Fruit fly (Drosophila melanogaster) whole organism, embryonic: ENCODE measurements around the gene CG42578.

Experiments used
- Abd-B ChIP-seq: fragments of 200-800 bp; sonication (Bioruptor generic); optimal IDR thresholded peaks from 2 replicates; lab custom pipeline; 2018; ENCODE audit warnings: missing biosample characterization, mild to moderate bottlenecking, missing genetic modification characterization, moderate library complexity
- Blimp-1 ChIP-seq: fragments of 200-800 bp; sonication (Bioruptor generic); optimal IDR thresholded peaks from 3 replicates; lab custom pipeline; 2018; ENCODE audit warnings: missing biosample characterization, missing genetic modification characterization, mild to moderate bottlenecking, moderate library complexity, missing genetic modification reagents
- CG11456 ChIP-seq: fragments of 200-800 bp; sonication (Bioruptor generic); IDR thresholded peaks from 3 replicates; pipeline ENCODE4 v1.3.6; 2022; ENCODE audit warnings: missing biosample characterization, missing genetic modification characterization
- CG11696 ChIP-seq: fragments of 200-800 bp; sonication (Bioruptor generic); IDR thresholded peaks from 2 replicates; pipeline ENCODE4 v1.3.6; 2022; ENCODE audit warnings: missing biosample characterization, missing genetic modification characterization
- CG14667 ChIP-seq: fragments of 200-800 bp; sonication (Bioruptor generic); IDR thresholded peaks from 2 replicates; pipeline ENCODE4 v1.3.6; 2022; ENCODE audit warnings: missing biosample characterization, missing genetic modification characterization
- CG17612 ChIP-seq: fragments of 200-800 bp; sonication (Bioruptor generic); IDR thresholded peaks from 2 replicates; pipeline ENCODE4 v1.3.6; 2022; ENCODE audit warnings: missing biosample characterization, missing genetic modification characterization
- CG18011 ChIP-seq: fragments of 200-800 bp; sonication (Bioruptor generic); optimal IDR thresholded peaks from 2 replicates; lab custom pipeline; 2017; ENCODE audit warnings: missing biosample characterization, missing genetic modification characterization, mild to moderate bottlenecking, moderate library complexity, missing genotype
- CG2199 ChIP-seq: fragments of 200-800 bp; sonication (Bioruptor generic); IDR thresholded peaks from 3 replicates; pipeline ENCODE4 v1.3.6; 2022; ENCODE audit warnings: missing biosample characterization, missing genetic modification characterization
- CG2678 ChIP-seq: fragments of 200-800 bp; sonication (Bioruptor generic); optimal IDR thresholded peaks from 3 replicates; lab custom pipeline; 2019; ENCODE audit warnings: missing biosample characterization, mild to moderate bottlenecking, missing genetic modification characterization, moderate library complexity
- CG2875 ChIP-seq: fragments of 200-800 bp; sonication (Bioruptor generic); optimal IDR thresholded peaks from 2 replicates; lab custom pipeline; 2017; ENCODE audit warnings: missing biosample characterization, mild to moderate bottlenecking, missing genetic modification characterization, missing genetic modification reagents
- CG33213 ChIP-seq: fragments of 200-800 bp; sonication (Bioruptor generic); optimal IDR thresholded peaks from 3 replicates; lab custom pipeline; 2016; ENCODE audit warnings: missing biosample characterization, missing genetic modification characterization
- CG4617 ChIP-seq: fragments of 200-800 bp; sonication (Bioruptor generic); optimal IDR thresholded peaks from 3 replicates; lab custom pipeline; 2016; ENCODE audit warnings: missing biosample characterization, missing genetic modification characterization, borderline replicate concordance
- CG6175 ChIP-seq: fragments of 200-800 bp; sonication (Bioruptor generic); IDR thresholded peaks from 3 replicates; pipeline ENCODE4 v1.3.6; 2022; ENCODE audit warnings: missing biosample characterization, missing genetic modification characterization
- CG8924 ChIP-seq: fragments of 200-800 bp; optimal IDR thresholded peaks from 3 replicates; lab custom pipeline; 2019; ENCODE audit warnings: missing biosample characterization, mild to moderate bottlenecking, missing genetic modification characterization, moderate library complexity
- CG8944 ChIP-seq: fragments of 200-800 bp; sonication (Bioruptor generic); optimal IDR thresholded peaks from 3 replicates; lab custom pipeline; 2016; ENCODE audit warnings: missing biosample characterization, missing genetic modification characterization
- CkIIα-i1 ChIP-seq: fragments of 200-800 bp; sonication (Bioruptor generic); IDR thresholded peaks from 2 replicates; pipeline ENCODE4 v1.3.6; 2022; ENCODE audit warnings: missing biosample characterization, missing genetic modification characterization
- CrebB ChIP-seq: fragments of 200-800 bp; sonication (Bioruptor generic); optimal IDR thresholded peaks from 3 replicates; lab custom pipeline; 2018; ENCODE audit warnings: missing biosample characterization, mild to moderate bottlenecking, missing genetic modification characterization
- Dad ChIP-seq: fragments of 200-800 bp; sonication (Bioruptor generic); optimal IDR thresholded peaks from 3 replicates; lab custom pipeline; 2016; ENCODE audit warnings: missing biosample characterization, missing genetic modification characterization
- Dbx ChIP-seq: fragments of 200-800 bp; sonication (Bioruptor generic); IDR thresholded peaks from 3 replicates; pipeline ENCODE4 v1.3.6; 2022; ENCODE audit warnings: missing biosample characterization, missing genetic modification characterization
- Dek ChIP-seq: fragments of 200-800 bp; sonication (Bioruptor generic); optimal IDR thresholded peaks from 3 replicates; lab custom pipeline; 2019; ENCODE audit warnings: missing biosample characterization, mild to moderate bottlenecking, missing genetic modification characterization, moderate library complexity
- Fer2 ChIP-seq: fragments of 200-800 bp; sonication (Bioruptor generic); optimal IDR thresholded peaks from 2 replicates; lab custom pipeline; 2018; ENCODE audit warnings: missing biosample characterization, mild to moderate bottlenecking, missing genetic modification characterization, moderate library complexity
- Fer3 ChIP-seq: fragments of 200-800 bp; sonication (Bioruptor generic); optimal IDR thresholded peaks from 2 replicates; lab custom pipeline; 2018; ENCODE audit warnings: missing biosample characterization, mild to moderate bottlenecking, missing genetic modification characterization, moderate library complexity
- H15 ChIP-seq: fragments of 200-800 bp; sonication (Bioruptor generic); IDR thresholded peaks from 3 replicates; pipeline ENCODE4 v1.3.6; 2022; ENCODE audit warnings: missing biosample characterization, missing genetic modification characterization
- HHEX ChIP-seq: fragments of 200-800 bp; sonication (Bioruptor generic); optimal IDR thresholded peaks from 3 replicates; lab custom pipeline; 2017; ENCODE audit warnings: missing biosample characterization, mild to moderate bottlenecking, missing genetic modification characterization, missing genetic modification reagents
- HLH3B ChIP-seq: fragments of 200-800 bp; sonication (Bioruptor generic); IDR thresholded peaks from 2 replicates; pipeline ENCODE4 v1.3.6; 2022; ENCODE audit warnings: missing biosample characterization, missing genetic modification characterization
- Hmx ChIP-seq: fragments of 200-800 bp; sonication (Bioruptor generic); optimal IDR thresholded peaks from 2 replicates; lab custom pipeline; 2016; ENCODE audit warnings: missing biosample characterization, missing genetic modification characterization
- Hr51 ChIP-seq, 2 experiments: fragments of 200-800 bp; sonication (Bioruptor generic); optimal IDR thresholded peaks; 2 replicates in 1 of 2; 3 replicates in 1 of 2; lab custom pipeline; 2016 to 2018; ENCODE audit warnings: missing biosample characterization in 2 of 2, missing genetic modification characterization in 2 of 2, mild to moderate bottlenecking in 1 of 2, moderate library complexity in 1 of 2
- Lpt ChIP-seq: fragments of >200 bp; optimal IDR thresholded peaks from 2 replicates; lab custom pipeline; 2018; ENCODE audit warnings: missing biosample characterization, missing genetic modification characterization
- Six4 ChIP-seq: fragments of 200-800 bp; sonication (Bioruptor generic); optimal IDR thresholded peaks from 2 replicates; lab custom pipeline; 2016; ENCODE audit warnings: missing biosample characterization, missing genetic modification characterization
- ash1 ChIP-seq: fragments of 200-800 bp; sonication (Bioruptor generic); optimal IDR thresholded peaks from 2 replicates; lab custom pipeline; 2018; ENCODE audit warnings: missing biosample characterization, mild to moderate bottlenecking, missing genetic modification characterization
- bigmax ChIP-seq: fragments of 200-800 bp; sonication (Bioruptor generic); optimal IDR thresholded peaks from 2 replicates; lab custom pipeline; 2018; ENCODE audit warnings: missing biosample characterization, mild to moderate bottlenecking, missing genetic modification characterization
- croc ChIP-seq: fragments of 200-800 bp; sonication (Bioruptor generic); conservative IDR thresholded peaks from 3 replicates; pipeline ENCODE4 v1.3.6; 2022; ENCODE audit warnings: missing biosample characterization, missing genetic modification characterization
- dpn ChIP-seq, 2 experiments: fragments of 200-800 bp; sonication (Bioruptor generic); optimal IDR thresholded peaks; 3 replicates each; lab custom pipeline; 2016; ENCODE audit warnings: missing biosample characterization in 2 of 2, missing genetic modification characterization in 2 of 2
- gcm ChIP-seq: fragments of 200-800 bp; sonication (Bioruptor generic); optimal IDR thresholded peaks from 2 replicates; lab custom pipeline; 2019; ENCODE audit warnings: missing biosample characterization, mild to moderate bottlenecking, missing genetic modification characterization, moderate library complexity
- kah ChIP-seq: fragments of 200-800 bp; sonication (Bioruptor generic); optimal IDR thresholded peaks from 2 replicates; lab custom pipeline; 2018; ENCODE audit warnings: missing biosample characterization, mild to moderate bottlenecking, missing genetic modification characterization
- lov ChIP-seq, 2 experiments: fragments of 200-800 bp in 1 of 2; fragments of >200 bp in 1 of 2; sonication (Bioruptor generic) in 1 of 2; IDR thresholded peaks in 1 of 2; optimal IDR thresholded peaks in 1 of 2; 2 replicates in 1 of 2; 3 replicates in 1 of 2; pipeline versions ENCODE4 v1.3.6 to Lab custom; 2017 to 2022; ENCODE audit warnings: missing biosample characterization in 1 of 2, missing genetic modification characterization in 1 of 2
- mld ChIP-seq: fragments of 200-800 bp; sonication (Bioruptor generic); IDR thresholded peaks from 3 replicates; pipeline ENCODE4 v1.3.6; 2022; ENCODE audit warnings: missing biosample characterization, missing genetic modification characterization; ENCODE audit not compliant: partially characterized antibody
- nerfin-1 ChIP-seq: fragments of 200-800 bp; sonication (Bioruptor generic); optimal IDR thresholded peaks from 3 replicates; lab custom pipeline; 2019; ENCODE audit warnings: missing biosample characterization, mild to moderate bottlenecking, missing genetic modification characterization, moderate library complexity
- oc ChIP-seq: fragments of 200-800 bp; sonication (Bioruptor generic); optimal IDR thresholded peaks from 2 replicates; lab custom pipeline; 2018; ENCODE audit warnings: missing biosample characterization, mild to moderate bottlenecking, missing genetic modification characterization, moderate library complexity
- odd ChIP-seq: fragments of 200-800 bp; sonication (Bioruptor generic); optimal IDR thresholded peaks from 2 replicates; lab custom pipeline; 2017; ENCODE audit warnings: missing biosample characterization, mild to moderate bottlenecking, missing genetic modification characterization
- p53 ChIP-seq: fragments of 200-800 bp; sonication (Bioruptor generic); optimal IDR thresholded peaks from 2 replicates; lab custom pipeline; 2016; ENCODE audit warnings: missing biosample characterization, missing genetic modification characterization
- pros ChIP-seq: fragments of 200-800 bp; sonication (Bioruptor generic); optimal IDR thresholded peaks from 3 replicates; lab custom pipeline; 2019; ENCODE audit warnings: missing biosample characterization, mild to moderate bottlenecking, missing genetic modification characterization, moderate library complexity
- ranshi ChIP-seq: fragments of 200-800 bp; sonication (Bioruptor generic); IDR thresholded peaks from 2 replicates; pipeline ENCODE4 v1.3.6; 2022; ENCODE audit warnings: missing biosample characterization, missing genetic modification characterization
- sd ChIP-seq: fragments of 200-800 bp; sonication (Bioruptor generic); optimal IDR thresholded peaks from 3 replicates; lab custom pipeline; 2018; ENCODE audit warnings: missing biosample characterization, mild to moderate bottlenecking, missing genetic modification characterization, moderate library complexity
- seq ChIP-seq: fragments of 200-800 bp; sonication (Bioruptor generic); IDR thresholded peaks from 2 replicates; pipeline ENCODE4 v1.3.6; 2022; ENCODE audit warnings: missing biosample characterization, missing genetic modification characterization
- sim ChIP-seq: fragments of 200-800 bp; sonication (Bioruptor generic); IDR thresholded peaks from 2 replicates; pipeline ENCODE4 v1.3.6; 2022; ENCODE audit warnings: missing biosample characterization, missing genetic modification characterization
- slp2 ChIP-seq: fragments of 200-800 bp; sonication (Bioruptor generic); optimal IDR thresholded peaks from 2 replicates; lab custom pipeline; 2016; ENCODE audit warnings: missing biosample characterization, missing genetic modification characterization
- ssp ChIP-seq: fragments of 200-800 bp; sonication (Bioruptor generic); IDR thresholded peaks from 2 replicates; pipeline ENCODE4 v1.3.6; 2022; ENCODE audit warnings: missing biosample characterization, missing genetic modification characterization
- stc ChIP-seq: fragments of 200-800 bp; sonication (Bioruptor generic); IDR thresholded peaks from 2 replicates; pipeline ENCODE4 v1.3.6; 2022; ENCODE audit warnings: missing biosample characterization, missing genetic modification characterization

CG42578 gene

DNA sequence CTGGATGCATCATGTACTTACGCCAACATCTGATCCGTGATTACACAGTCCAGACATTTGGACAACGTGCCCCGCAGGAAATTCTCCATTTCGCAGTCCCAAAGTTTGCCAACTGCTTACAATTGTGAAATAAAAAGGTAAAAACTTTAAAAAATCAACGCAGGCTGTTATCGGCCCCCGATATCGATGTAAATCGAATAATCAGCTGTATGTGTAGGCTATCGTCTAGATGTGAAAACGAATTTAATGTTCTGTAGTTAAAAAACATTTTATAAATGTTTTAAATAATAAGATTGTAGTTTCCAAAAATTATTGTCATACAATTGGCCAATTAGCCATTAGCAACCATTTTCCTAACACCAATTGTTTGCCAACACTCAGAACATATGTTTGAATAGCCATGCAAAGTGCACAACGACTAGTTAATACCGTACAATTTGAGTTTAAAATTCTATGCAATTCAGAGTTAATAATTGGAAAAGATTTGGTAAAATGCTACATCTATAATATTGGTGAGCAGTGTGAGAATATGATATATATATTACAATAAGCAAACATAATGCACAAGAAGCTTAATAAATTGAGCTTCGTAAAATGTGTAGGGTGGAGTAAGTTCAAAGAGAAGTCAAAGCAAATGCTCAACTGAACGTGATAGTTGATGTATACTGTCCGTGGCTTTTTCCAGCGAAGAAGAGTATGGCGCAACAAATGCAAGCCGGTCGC lies 16.5 kb upstream of the CG42578 start, which contains the start of the genes CG11710 and mal (continued):
- TF ChIP-seq CG4617 (GFP tag; lab: Kevin White, UChicago) (peak; percentile 37), CG6175 (GFP tag; lab: Robert Waterston, UW) (no peak), Six4 (GFP tag; lab: Kevin White, UChicago) (peak; percentile 81), CG18011 (GFP tag; lab: Kevin White, UChicago) (peak; percentile 45), Dad (GFP tag; lab: Kevin White, UChicago) (peak; percentile 58), CG2678 (tag; lab: Kevin White, UChicago) (peak; percentile 91), Hr51 (GFP tag; optimal IDR thresholded peaks at IDR 0.05; lab: Kevin White, UChicago) (peak in 1 of 2 experiments; percentile 32), ranshi (GFP tag; lab: Robert Waterston, UW) (peak; percentile 60; the same call in 1 of the 2 replicates), nerfin-1 (peak; percentile 77), Fer3 (tag; lab: Kevin White, UChicago) (peak; percentile 84), seq (GFP tag; lab: Robert Waterston, UW) (peak; percentile 76), Blimp-1 (GFP tag; lab: Kevin White, UChicago) (peak; percentile 79), Dbx (GFP tag; lab: Robert Waterston, UW) (peak; percentile 82), CkIIα-i1 (no peak), CrebB (peak; percentile 11), ssp (GFP tag; lab: Robert Waterston, UW) (peak; percentile 69), stc (peak; percentile 58), CG11456 (peak; percentile 64; the same call in 2 of the 3 replicates), slp2 (GFP tag; lab: Kevin White, UChicago) (peak; percentile 64), sim (GFP tag; lab: Robert Waterston, UW) (no peak), sd (tag; lab: Kevin White, UChicago) (no peak), H15 (GFP tag; lab: Robert Waterston, UW) (peak; percentile 64; the same call in 2 of the 3 replicates), CG33213 (peak; percentile 62), odd (no peak), pros (GFP tag; lab: Kevin White, UChicago) (no peak), CG2875 (no peak), dpn (GFP tag; optimal IDR thresholded peaks at IDR 0.05; lab: Kevin White, UChicago) (peak; percentile 67 to 78), gcm (GFP tag; lab: Kevin White, UChicago) (no peak), bigmax (GFP tag; lab: Kevin White, UChicago) (no peak), Lpt (GFP tag; lab: Kevin White, UChicago) (no peak), ash1 (GFP tag; lab: Kevin White, UChicago) (no peak), CG17612 (GFP tag; lab: Robert Waterston, UW) (no peak), HHEX (GFP tag; lab: Kevin White, UChicago) (no peak), Abd-B (GFP tag; lab: Kevin White, UChicago) (peak; percentile 85), CG11696 (GFP tag; lab: Robert Waterston, UW) (no peak), Dek (tag; lab: Kevin White, UChicago) (peak; percentile 65), mld (no peak), CG14667 (peak; percentile 59), p53 (no peak), CG8944 (GFP tag; lab: Kevin White, UChicago) (peak; percentile 46), kah (GFP tag; lab: Kevin White, UChicago) (peak; percentile 60), lov (optimal IDR thresholded peaks at IDR 0.05; lab: Kevin White, UChicago) (no peak), lov (GFP tag; IDR thresholded peaks at IDR 0.05; lab: Robert Waterston, UW) (no peak), CG2199 (GFP tag; lab: Robert Waterston, UW) (no peak), HLH3B (GFP tag; lab: Robert Waterston, UW) (peak; percentile 77), oc (tag; lab: Kevin White, UChicago) (no peak), Fer2 (tag; lab: Kevin White, UChicago) (peak; percentile 75), CG8924 (peak; percentile 82), Hmx (GFP tag; lab: Kevin White, UChicago) (peak; percentile 62), croc (GFP tag; lab: Robert Waterston, UW) (peak; percentile 77)
